Worm (Caenorhabditis elegans): ENCODE measurements around the gene D2045.7.

DNA sequence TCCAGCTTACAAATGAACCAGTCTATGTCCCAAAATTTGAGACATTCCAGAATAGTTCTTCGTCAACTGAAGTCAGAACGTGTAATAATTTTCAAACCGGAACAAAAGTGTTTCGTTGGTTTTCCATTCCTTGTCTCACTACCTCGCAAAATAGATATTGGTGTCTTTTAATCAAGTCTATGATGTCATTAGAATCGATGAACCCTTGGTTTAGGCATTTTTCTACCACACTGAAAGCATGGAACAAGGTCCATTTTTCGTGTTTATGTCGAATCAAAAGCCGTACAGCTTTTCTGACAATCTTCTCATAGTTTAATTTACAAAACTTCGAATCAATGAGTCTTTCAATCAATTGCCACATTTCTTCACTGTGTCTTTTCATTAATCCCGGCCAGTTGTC, 32.5 kb upstream of the D2045.7 start, which contains the start of gene H04D03.7:
- no peak for TF ChIP-seq F55B11.4 (tag; optimal IDR thresholded peaks at IDR 0.05; ENCODE audit: borderline replicate concordance, insufficient read depth)
- no peak for TF ChIP-seq tbp1 (GFP tag; optimal IDR thresholded peaks at IDR 0.05)
- TF ChIP-seq egl-44 (GFP tag; IDR thresholded peaks at IDR 0.05) = no peak
- no peak for TF ChIP-seq B0261.1 (tag; optimal IDR thresholded peaks at IDR 0.05)
- TF ChIP-seq nfya-1 (tag; optimal IDR thresholded peaks at IDR 0.05; ENCODE audit: borderline replicate concordance, insufficient read depth) = no peak
- no peak for TF ChIP-seq lin-35 (GFP tag; optimal IDR thresholded peaks at IDR 0.05)
- TF ChIP-seq xnd-1 (tag; optimal IDR thresholded peaks at IDR 0.05) = no peak

All from whole organism, young adult.